Worm (Caenorhabditis elegans) whole organism, early embryonic: ENCODE measurements around the gene ZC449.7.

ENCODE experiments used
- B0310.2 ChIP-seq: sonication (generic microtip); optimal IDR thresholded peaks from 2 replicates; lab custom pipeline; 2016; ENCODE audit warnings: mild to moderate bottlenecking, missing genetic modification characterization, missing compliant biosample characterization
- ama-1 ChIP-seq: fragments of 150-350 bp; optimal IDR thresholded peaks from 2 replicates; lab custom pipeline; 2014
- ceh-13 ChIP-seq: fragments of 200-800 bp; sonication (Bioruptor generic); optimal IDR thresholded peaks from 2 replicates; lab custom pipeline; 2018; ENCODE audit warnings: mild to moderate bottlenecking, missing genetic modification characterization, missing compliant biosample characterization
- flt-1 ChIP-seq: fragments of 200-800 bp; sonication (Bioruptor generic); IDR thresholded peaks from 2 replicates; pipeline ENCODE4 v1.3.6; 2022; ENCODE audit warnings: missing genetic modification characterization, missing compliant biosample characterization
- hnd-1 ChIP-seq: sonication (generic microtip); optimal IDR thresholded peaks from 2 replicates; lab custom pipeline; 2016; ENCODE audit warnings: missing genetic modification characterization, missing compliant biosample characterization
- pes-1 ChIP-seq: fragments of 200-800 bp; sonication (Bioruptor generic); IDR thresholded peaks from 2 replicates; pipeline ENCODE4 v1.3.6; 2022; ENCODE audit warnings: missing genetic modification reagents, missing genetic modification characterization, missing compliant biosample characterization
- scrt-1 ChIP-seq: fragments of 200-800 bp; sonication (Bioruptor generic); IDR thresholded peaks from 2 replicates; pipeline ENCODE4 v1.3.6; 2022; ENCODE audit warnings: missing genetic modification characterization, missing compliant biosample characterization
- sea-1 ChIP-seq: fragments of 200-800 bp; sonication (Bioruptor generic); conservative IDR thresholded peaks from 2 replicates; pipeline ENCODE4 v1.3.6; 2022; ENCODE audit warnings: missing genetic modification characterization, missing compliant biosample characterization
- tbx-11 ChIP-seq: fragments of 200-800 bp; sonication (Bioruptor generic); IDR thresholded peaks from 2 replicates; pipeline ENCODE4 v1.3.6; 2022; ENCODE audit warnings: missing genetic modification characterization, missing compliant biosample characterization
- tbx-37 ChIP-seq: fragments of 200-800 bp; sonication (Bioruptor generic); conservative IDR thresholded peaks from 2 replicates; pipeline ENCODE4 v1.3.6; 2022; ENCODE audit warnings: missing genetic modification reagents, missing genetic modification characterization, missing compliant biosample characterization

ce11 chrX:4976530-4976929 lies 37.3 kb upstream of the ZC449.7 start, which contains the start of gene lfi-1:
- TF ChIP-seq flt-1 (no peak), sea-1 (GFP tag; lab: Robert Waterston, UW) (no peak), pes-1 (GFP tag; lab: Robert Waterston, UW) (no peak), tbx-11 (GFP tag; lab: Robert Waterston, UW) (no peak), ama-1 (lab: Kevin White, UChicago) (no peak), B0310.2 (no peak), tbx-37 (GFP tag; lab: Robert Waterston, UW) (no peak), hnd-1 (tag; lab: Kevin White, UChicago) (no peak), scrt-1 (no peak), ceh-13 (GFP tag; lab: Kevin White, UChicago) (no peak)
